Fruit fly (Drosophila melanogaster): ENCODE data around the gene Vps16A.

The Vps16A gene

dm6 chr3R:9236883-9237267 is 29.9 kb upstream of the Vps16A start (continued):
- peak; percentile 50 for TF ChIP-seq CG10543 (GFP tag; optimal IDR thresholded peaks at IDR 0.05)
- peak; percentile 7 for TF ChIP-seq CTCF (GFP tag; optimal IDR thresholded peaks at IDR 0.05)
- no peak for TF ChIP-seq nmo (GFP tag; optimal IDR thresholded peaks at IDR 0.05)
- TF ChIP-seq Med (GFP tag), result peak; percentile 90
- TF ChIP-seq da (GFP tag; optimal IDR thresholded peaks at IDR 0.05), result no peak
- no peak for TF ChIP-seq slou (GFP tag; optimal IDR thresholded peaks at IDR 0.05)
- no peak for TF ChIP-seq ems (GFP tag; optimal IDR thresholded peaks at IDR 0.05)
- no peak for TF ChIP-seq sug (tag; optimal IDR thresholded peaks at IDR 0.05)
- TF ChIP-seq sd (tag; optimal IDR thresholded peaks at IDR 0.05), result peak; percentile 35
- TF ChIP-seq CG14667 (GFP tag; IDR thresholded peaks at IDR 0.05), result no peak
- no peak for TF ChIP-seq CG3995 (GFP tag; optimal IDR thresholded peaks at IDR 0.05)
- peak; percentile 54 for TF ChIP-seq BtbVII (GFP tag; optimal IDR thresholded peaks at IDR 0.05)
- TF ChIP-seq Dip2 (GFP tag; IDR thresholded peaks at IDR 0.05), result no peak
- peak; percentile 9 for TF ChIP-seq gro (GFP tag; optimal IDR thresholded peaks at IDR 0.05)
- TF ChIP-seq CG4730 (GFP tag; IDR thresholded peaks at IDR 0.05), result no peak
- no peak for TF ChIP-seq CG13624 (GFP tag; optimal IDR thresholded peaks at IDR 0.05)
- peak; percentile 50 for TF ChIP-seq CG6854 (GFP tag; optimal IDR thresholded peaks at IDR 0.05)
- 0 out of 3 replicates have a peak, but pooled peaks have one; percentile 8 for TF ChIP-seq CG11695 (GFP tag; IDR thresholded peaks at IDR 0.05)
- TF ChIP-seq ci (GFP tag; IDR thresholded peaks at IDR 0.05), result peak; percentile 69; the same call in 2 of the 3 replicates
- no peak for TF ChIP-seq twi (tag; optimal IDR thresholded peaks at IDR 0.05)
- peak; percentile 44 for TF ChIP-seq caup (GFP tag; optimal IDR thresholded peaks at IDR 0.05; ENCODE audit: severe bottlenecking)
- no peak for TF ChIP-seq CG9609 (GFP tag; optimal IDR thresholded peaks at IDR 0.05)
- peak; percentile 7 for TF ChIP-seq stwl (tag; optimal IDR thresholded peaks at IDR 0.05)
- TF ChIP-seq pfk (GFP tag; optimal IDR thresholded peaks at IDR 0.05), result peak; percentile 34
- TF ChIP-seq ap (GFP tag; IDR thresholded peaks at IDR 0.05), result no peak
- peak in 1 of 2 experiments; percentile 6 for TF ChIP-seq insv (GFP tag; optimal IDR thresholded peaks at IDR 0.05)
- no peak for TF ChIP-seq CG14860 (GFP tag; IDR thresholded peaks at IDR 0.05; ENCODE audit: partially characterized antibody)
- peak; percentile 44 for TF ChIP-seq abd-A (tag; optimal IDR thresholded peaks at IDR 0.05)
- TF ChIP-seq Stat92E (GFP tag; optimal IDR thresholded peaks at IDR 0.05), result no peak
- TF ChIP-seq Bteb2 (GFP tag; optimal IDR thresholded peaks at IDR 0.05), result peak; percentile 3
- peak; percentile 38 for TF ChIP-seq NfI (GFP tag; optimal IDR thresholded peaks at IDR 0.05)
- TF ChIP-seq CG7357 (GFP tag; IDR thresholded peaks at IDR 0.05), result no peak
- TF ChIP-seq Ptx1 (GFP tag; IDR thresholded peaks at IDR 0.05), result no peak
- no peak for TF ChIP-seq Mrtf (GFP tag; IDR thresholded peaks at IDR 0.05)
- peak; percentile 2 for TF ChIP-seq YL-1 (GFP tag; optimal IDR thresholded peaks at IDR 0.05)
- TF ChIP-seq Atf6 (GFP tag; IDR thresholded peaks at IDR 0.05), result peak; percentile 23; the same call in 1 of the 2 replicates
- TF ChIP-seq fd96Cb (tag; optimal IDR thresholded peaks at IDR 0.05), result no peak
- TF ChIP-seq dati (GFP tag; IDR thresholded peaks at IDR 0.05), result no peak
- TF ChIP-seq Ssrp (tag; optimal IDR thresholded peaks at IDR 0.05), result no peak
- TF ChIP-seq D19A (tag; optimal IDR thresholded peaks at IDR 0.05), result peak; percentile 28
- no peak for TF ChIP-seq CG2129 (GFP tag; IDR thresholded peaks at IDR 0.05; ENCODE audit: partially characterized antibody)
- no peak for TF ChIP-seq NC2α (GFP tag; optimal IDR thresholded peaks at IDR 0.05)
- peak; percentile 37 for TF ChIP-seq lbe (GFP tag; optimal IDR thresholded peaks at IDR 0.05)
- TF ChIP-seq Blimp-1 (GFP tag; optimal IDR thresholded peaks at IDR 0.05), result no peak
- no peak for TF ChIP-seq CG18476 (GFP tag; optimal IDR thresholded peaks at IDR 0.05)
- no peak for TF ChIP-seq CG30431 (GFP tag; optimal IDR thresholded peaks at IDR 0.05)
- no peak for TF ChIP-seq ro (GFP tag; IDR thresholded peaks at IDR 0.05)
- TF ChIP-seq Meics (GFP tag; optimal IDR thresholded peaks at IDR 0.05), result no peak
- no peak for TF ChIP-seq CG15601 (tag; optimal IDR thresholded peaks at IDR 0.05)
- TF ChIP-seq HmgZ (tag; optimal IDR thresholded peaks at IDR 0.05), result no peak
- no peak for TF ChIP-seq CG2712 (tag; optimal IDR thresholded peaks at IDR 0.05)
- TF ChIP-seq gcm2 (GFP tag; optimal IDR thresholded peaks at IDR 0.05), result no peak
